Worm (Caenorhabditis elegans): Measurements from ENCODE around the gene C44C11.6.

C44C11.6 gene

ce11 chrII:12344787-12345186 lies at the start of gene C44C11.6 (continued):
- TF ChIP-seq lsl-1 (GFP tag; optimal IDR thresholded peaks at IDR 0.05), result no peak
- TF ChIP-seq unc-62 (GFP tag; optimal IDR thresholded peaks at IDR 0.05), result no peak
- no peak for TF ChIP-seq snpc-4 (GFP tag; optimal IDR thresholded peaks at IDR 0.05)
- TF ChIP-seq snpc-4 (tag; optimal IDR thresholded peaks at IDR 0.05), result no peak
- peak; percentile 17 for TF ChIP-seq tbp1 (GFP tag; optimal IDR thresholded peaks at IDR 0.05)
- 0 out of 2 replicates have a peak, but pooled peaks have one; percentile 53 for TF ChIP-seq lag-1 (GFP tag; IDR thresholded peaks at IDR 0.05)
- TF ChIP-seq efl-1 (GFP tag; optimal IDR thresholded peaks at IDR 0.05), result no peak
- 0 out of 2 replicates have a peak, but pooled peaks have one; percentile 12 for TF ChIP-seq pbrm-1 (GFP tag; IDR thresholded peaks at IDR 0.05)
- TF ChIP-seq F23B12.7 (tag; optimal IDR thresholded peaks at IDR 0.05; ENCODE audit: insufficient read depth), result no peak
- TF ChIP-seq rcor-1 (GFP tag; IDR thresholded peaks at IDR 0.05), result no peak
- TF ChIP-seq F55B11.4 (tag; optimal IDR thresholded peaks at IDR 0.05; ENCODE audit: borderline replicate concordance, insufficient read depth), result no peak
- no peak for TF ChIP-seq C17E4.6 (GFP tag; IDR thresholded peaks at IDR 0.05)
- peak; percentile 64 for TF ChIP-seq F52B5.7 (tag; optimal IDR thresholded peaks at IDR 0.05)
- TF ChIP-seq egl-18 (GFP tag; IDR thresholded peaks at IDR 0.05), result no peak
- TF ChIP-seq chd-7 (tag; optimal IDR thresholded peaks at IDR 0.05), result peak; percentile 4
- TF ChIP-seq repo-1 (tag; optimal IDR thresholded peaks at IDR 0.05), result no peak
- no peak for TF ChIP-seq zim-3 (tag; optimal IDR thresholded peaks at IDR 0.05)
- TF ChIP-seq mel-28 (tag; optimal IDR thresholded peaks at IDR 0.05; ENCODE audit: borderline replicate concordance), result no peak
- no peak for TF ChIP-seq ztf-28 (GFP tag; IDR thresholded peaks at IDR 0.05)
- no peak for TF ChIP-seq ztf-18 (tag; optimal IDR thresholded peaks at IDR 0.05)
- TF ChIP-seq fkh-3 (tag; optimal IDR thresholded peaks at IDR 0.05), result no peak
- TF ChIP-seq madf-6 (GFP tag; IDR thresholded peaks at IDR 0.05), result no peak
- peak; percentile 18 for TF ChIP-seq him-1 (tag; optimal IDR thresholded peaks at IDR 0.05)
- no peak for TF ChIP-seq egl-44 (GFP tag; IDR thresholded peaks at IDR 0.05)
- no peak for TF ChIP-seq dpl-1 (GFP tag; optimal IDR thresholded peaks at IDR 0.05)
- TF ChIP-seq nhr-179 (tag; optimal IDR thresholded peaks at IDR 0.05), result no peak
- TF ChIP-seq hrde-1 (tag; optimal IDR thresholded peaks at IDR 0.05; ENCODE audit: borderline replicate concordance), result no peak
- no peak for TF ChIP-seq Y79H2A.3 (GFP tag; conservative IDR thresholded peaks at IDR 0.05)
- no peak for TF ChIP-seq tlf-1 (GFP tag; optimal IDR thresholded peaks at IDR 0.05)
- no peak for TF ChIP-seq akir-1 (GFP tag; optimal IDR thresholded peaks at IDR 0.05)
- TF ChIP-seq sea-2 (GFP tag; IDR thresholded peaks at IDR 0.05), result no peak
- TF ChIP-seq nhr-27 (tag; optimal IDR thresholded peaks at IDR 0.05), result peak; percentile 6
- TF ChIP-seq let-607 (tag; optimal IDR thresholded peaks at IDR 0.05), result no peak
- TF ChIP-seq gei-17 (GFP tag; optimal IDR thresholded peaks at IDR 0.05), result no peak
- peak; percentile 32 for TF ChIP-seq atf-7 (tag; optimal IDR thresholded peaks at IDR 0.05)
- no peak for TF ChIP-seq ets-4 (GFP tag; optimal IDR thresholded peaks at IDR 0.05)
- no peak for TF ChIP-seq snpc-1.1 (tag; optimal IDR thresholded peaks at IDR 0.05; ENCODE audit: insufficient read depth)
- TF ChIP-seq lin-35 (GFP tag; optimal IDR thresholded peaks at IDR 0.05), result no peak
- no peak for TF ChIP-seq Y67H2A.10 (GFP tag; conservative IDR thresholded peaks at IDR 0.05)
- TF ChIP-seq rpc-1 (optimal IDR thresholded peaks at IDR 0.05), result no peak
- TF ChIP-seq rpc-1 (tag; optimal IDR thresholded peaks at IDR 0.05), result peak; percentile 48
- TF ChIP-seq Y95B8A.8 (GFP tag; IDR thresholded peaks at IDR 0.05), result no peak
- no peak for TF ChIP-seq Y56A3A.18 (GFP tag; IDR thresholded peaks at IDR 0.05)
- TF ChIP-seq aptf-3 (GFP tag; IDR thresholded peaks at IDR 0.05), result no peak
- TF ChIP-seq die-1 (tag; optimal IDR thresholded peaks at IDR 0.05), result no peak
- no peak for TF ChIP-seq madf-3 (GFP tag; IDR thresholded peaks at IDR 0.05)
- 0 out of 2 replicates have a peak, but pooled peaks have one; percentile 33 for TF ChIP-seq F37B4.10 (GFP tag; IDR thresholded peaks at IDR 0.05)
- no peak for TF ChIP-seq ceh-91 (GFP tag; IDR thresholded peaks at IDR 0.05)
- no peak for TF ChIP-seq rec-8 (tag; optimal IDR thresholded peaks at IDR 0.05)

Data from whole organism, young adult.